Worm (Caenorhabditis elegans): ENCODE measurements around the gene R13A1.1.

R13A1.1 gene

DNA sequence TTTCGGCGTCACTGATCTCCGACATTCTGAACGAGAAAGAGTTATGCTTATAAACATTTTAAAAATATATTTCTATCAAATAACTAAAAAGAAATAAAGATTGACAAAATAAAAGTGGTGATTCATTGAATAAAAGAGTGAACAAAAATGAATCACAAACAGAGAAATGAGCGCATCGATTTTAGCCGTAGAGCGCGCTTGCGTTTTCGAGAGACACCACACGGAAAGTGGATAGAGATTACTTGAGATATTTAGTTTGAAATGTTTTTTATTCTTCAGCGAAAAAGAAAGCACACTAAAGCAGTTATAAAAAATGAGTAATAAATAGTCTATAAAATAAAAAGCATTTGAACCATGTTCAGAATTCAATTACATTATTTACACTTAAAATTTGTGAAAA lies 10.4 kb downstream of the R13A1.1 start, which contains the start of gene cap-1 (continued):
- TF ChIP-seq unc-3 (GFP tag; conservative IDR thresholded peaks at IDR 0.05) (no peak), unc-3 (tag; optimal IDR thresholded peaks at IDR 0.05) (peak; percentile 37), ahr-1 (tag; optimal IDR thresholded peaks at IDR 0.05) (no peak), fax-1 (tag; optimal IDR thresholded peaks at IDR 0.05) (peak; percentile 63)

DNA sequence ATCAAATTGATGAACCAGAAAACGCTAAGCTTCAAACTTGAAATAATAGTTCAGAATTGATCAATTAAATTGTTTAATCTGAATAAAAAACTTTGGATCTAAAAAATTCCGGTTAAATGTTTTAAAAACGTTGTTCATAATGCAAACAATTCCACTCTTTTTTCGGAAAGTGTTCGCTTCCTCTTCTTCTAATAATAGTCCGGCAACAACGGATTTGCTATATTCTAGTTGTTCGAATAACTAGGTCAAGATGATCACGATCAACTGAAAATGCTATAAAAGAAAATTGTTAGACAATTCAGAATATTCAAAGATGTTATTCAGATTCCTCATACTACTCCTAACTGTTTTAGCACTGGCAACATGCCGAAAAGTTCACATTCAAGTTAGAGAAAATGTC lies 11.1 kb downstream of the R13A1.1 start, which contains the start of gene D2024.4:
Gene D2024.4, plus strand, starts transcription at position 301 of the 400 bp plus-strand sequence.
- TF ChIP-seq elt-4 (tag; optimal IDR thresholded peaks at IDR 0.05) (no peak), ceh-14 (tag; optimal IDR thresholded peaks at IDR 0.05) (no peak), lin-11 (tag; optimal IDR thresholded peaks at IDR 0.05) (no peak), ceh-22 (tag; optimal IDR thresholded peaks at IDR 0.05) (no peak), dmd-4 (tag; optimal IDR thresholded peaks at IDR 0.05; ENCODE audit: borderline replicate concordance) (no peak), sox-2 (GFP tag; IDR thresholded peaks at IDR 0.05) (no peak), K02D7.2 (tag; optimal IDR thresholded peaks at IDR 0.05) (no peak), madf-2 (tag; optimal IDR thresholded peaks at IDR 0.05) (no peak), nhr-232 (tag; optimal IDR thresholded peaks at IDR 0.05) (no peak), tbx-7 (tag; optimal IDR thresholded peaks at IDR 0.05) (no peak), ceh-19 (GFP tag; optimal IDR thresholded peaks at IDR 0.05) (no peak), npax-4 (tag; optimal IDR thresholded peaks at IDR 0.05) (no peak), pag-3 (tag; optimal IDR thresholded peaks at IDR 0.05; ENCODE audit: borderline replicate concordance) (no peak), ceh-34 (tag; optimal IDR thresholded peaks at IDR 0.05) (no peak), unc-86 (tag; optimal IDR thresholded peaks at IDR 0.05) (no peak), unc-55 (GFP tag; optimal IDR thresholded peaks at IDR 0.05) (no peak), hlh-6 (tag; optimal IDR thresholded peaks at IDR 0.05) (no peak), T23F11.4 (GFP tag; optimal IDR thresholded peaks at IDR 0.05) (no peak), ahr-1 (tag; optimal IDR thresholded peaks at IDR 0.05) (no peak)

DNA sequence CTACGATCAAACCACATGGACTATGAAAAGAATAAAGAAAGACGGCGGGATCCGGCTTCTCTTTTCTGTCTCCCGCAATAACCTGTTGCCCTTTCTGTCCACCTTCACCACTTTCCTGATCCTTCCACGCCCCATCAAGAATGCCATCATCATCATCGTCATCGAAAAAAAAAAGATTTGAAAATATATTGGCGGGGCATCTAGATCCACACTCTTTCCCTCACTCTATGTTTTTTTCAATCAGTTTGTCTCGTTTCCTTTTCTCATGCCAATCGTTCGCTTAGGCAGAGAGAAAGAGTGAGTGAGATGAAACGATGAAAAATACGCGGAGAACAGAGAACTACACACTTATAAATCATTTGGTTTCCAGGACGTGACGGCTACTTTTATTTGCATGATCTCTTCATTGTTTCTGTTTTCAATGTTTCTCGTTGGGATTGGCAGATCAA lies 13.8 kb downstream of the R13A1.1 start:
- no peak for TF ChIP-seq fax-1 (tag; optimal IDR thresholded peaks at IDR 0.05)
- TF ChIP-seq hlh-13 (GFP tag; optimal IDR thresholded peaks at IDR 0.05): no peak
- no peak for TF ChIP-seq hlh-8 (tag; optimal IDR thresholded peaks at IDR 0.05)
- TF ChIP-seq hlh-30 (tag; optimal IDR thresholded peaks at IDR 0.05; ENCODE audit: insufficient read depth): no peak

DNA sequence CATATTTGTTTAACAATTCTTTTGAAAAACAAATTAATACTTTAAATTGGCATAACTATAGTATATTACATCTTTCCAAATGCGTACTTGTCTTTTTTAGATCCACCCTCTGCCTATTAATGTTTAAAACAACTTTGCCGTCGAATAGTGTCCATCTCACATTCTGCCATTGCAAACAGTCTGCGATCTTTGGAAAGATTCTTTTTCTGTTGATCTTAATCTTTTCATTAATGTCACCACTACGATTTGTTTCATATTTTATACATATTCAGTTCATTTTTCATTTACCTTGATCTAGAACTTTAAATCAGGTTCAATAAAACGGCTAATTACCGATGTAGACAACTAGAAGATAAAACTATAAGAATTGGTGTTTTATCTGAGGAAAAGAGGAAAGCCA lies 14.8 kb downstream of the R13A1.1 start:
- no peak for TF ChIP-seq eyg-1 (tag; optimal IDR thresholded peaks at IDR 0.05)
- no peak for TF ChIP-seq dve-1 (tag; optimal IDR thresholded peaks at IDR 0.05)
- no peak for TF ChIP-seq K02D7.2 (tag; optimal IDR thresholded peaks at IDR 0.05)
- no peak for TF ChIP-seq ceh-31 (tag; optimal IDR thresholded peaks at IDR 0.05)
- TF ChIP-seq ceh-48 (tag; optimal IDR thresholded peaks at IDR 0.05): no peak
- no peak for TF ChIP-seq fkh-10 (GFP tag; optimal IDR thresholded peaks at IDR 0.05)
- TF ChIP-seq F13H6.1 (tag; optimal IDR thresholded peaks at IDR 0.05): no peak
- TF ChIP-seq ceh-9 (tag; optimal IDR thresholded peaks at IDR 0.05): no peak
- no peak for TF ChIP-seq ceh-24 (tag; optimal IDR thresholded peaks at IDR 0.05)
- no peak for TF ChIP-seq unc-3 (GFP tag; conservative IDR thresholded peaks at IDR 0.05)
- TF ChIP-seq unc-3 (tag; optimal IDR thresholded peaks at IDR 0.05): no peak
- no peak for TF ChIP-seq hlh-13 (GFP tag; optimal IDR thresholded peaks at IDR 0.05)
- TF ChIP-seq dmd-4 (tag; optimal IDR thresholded peaks at IDR 0.05; ENCODE audit: borderline replicate concordance): no peak
- no peak for TF ChIP-seq hlh-6 (tag; optimal IDR thresholded peaks at IDR 0.05)
- no peak for TF ChIP-seq tbx-7 (tag; optimal IDR thresholded peaks at IDR 0.05)
- no peak for TF ChIP-seq ceh-30 (tag; optimal IDR thresholded peaks at IDR 0.05)
- no peak for TF ChIP-seq gmeb-2 (tag; optimal IDR thresholded peaks at IDR 0.05)
- no peak for TF ChIP-seq elt-2 (tag; optimal IDR thresholded peaks at IDR 0.05)
- TF ChIP-seq ceh-19 (GFP tag; optimal IDR thresholded peaks at IDR 0.05): no peak
